Fruit fly (Drosophila melanogaster) whole organism, embryonic: ENCODE measurements around the gene Shawn.

ENCODE experiments used
- Aef1 ChIP-seq: fragments of 200-800 bp; sonication (Bioruptor generic); IDR thresholded peaks from 3 replicates; pipeline ENCODE4 v1.3.6; 2022; ENCODE audit warnings: missing biosample characterization, missing genetic modification characterization
- Atf-2 ChIP-seq: fragments of 200-800 bp; sonication (Bioruptor generic); optimal IDR thresholded peaks from 2 replicates; lab custom pipeline; 2016; ENCODE audit warnings: missing biosample characterization, missing genetic modification characterization
- B-H1 ChIP-seq: fragments of 200-800 bp; sonication (Bioruptor generic); IDR thresholded peaks from 3 replicates; pipeline ENCODE4 v1.3.6; 2022; ENCODE audit warnings: missing biosample characterization, missing genetic modification characterization
- B-H2 ChIP-seq: fragments of 200-800 bp; sonication (Bioruptor generic); optimal IDR thresholded peaks from 2 replicates; lab custom pipeline; 2018; ENCODE audit warnings: missing biosample characterization, mild to moderate bottlenecking, missing genetic modification characterization
- Bgb ChIP-seq: fragments of 200-800 bp; sonication (Bioruptor generic); IDR thresholded peaks from 2 replicates; pipeline ENCODE4 v1.3.6; 2022; ENCODE audit warnings: missing biosample characterization, missing genetic modification characterization; ENCODE audit not compliant: partially characterized antibody
- BtbVII ChIP-seq: fragments of 200-800 bp; sonication (Bioruptor generic); optimal IDR thresholded peaks from 3 replicates; lab custom pipeline; 2017; ENCODE audit warnings: missing biosample characterization, mild to moderate bottlenecking, missing genetic modification characterization
- CG11247 ChIP-seq: fragments of 200-800 bp; sonication (Bioruptor generic); IDR thresholded peaks from 2 replicates; pipeline ENCODE4 v1.3.6; 2022; ENCODE audit warnings: missing biosample characterization, missing genetic modification characterization
- CG11456 ChIP-seq: fragments of 200-800 bp; sonication (Bioruptor generic); IDR thresholded peaks from 3 replicates; pipeline ENCODE4 v1.3.6; 2022; ENCODE audit warnings: missing biosample characterization, missing genetic modification characterization
- CG13296 ChIP-seq: fragments of 200-800 bp; sonication (Bioruptor generic); optimal IDR thresholded peaks from 3 replicates; lab custom pipeline; 2018; ENCODE audit warnings: missing biosample characterization, mild to moderate bottlenecking, missing genetic modification characterization
- CG13624 ChIP-seq: fragments of 200-800 bp; sonication (Bioruptor generic); optimal IDR thresholded peaks from 2 replicates; lab custom pipeline; 2016; ENCODE audit warnings: missing biosample characterization, missing genetic modification characterization
- CG16779 ChIP-seq: fragments of 200-800 bp; sonication (Bioruptor generic); IDR thresholded peaks from 2 replicates; pipeline ENCODE4 v1.3.6; 2022; ENCODE audit warnings: missing biosample characterization, missing genetic modification characterization
- CG17361 ChIP-seq: fragments of 200-800 bp; sonication (Bioruptor generic); IDR thresholded peaks from 3 replicates; pipeline ENCODE4 v1.3.6; 2022; ENCODE audit warnings: missing biosample characterization, missing genetic modification characterization
- CG18011 ChIP-seq: fragments of 200-800 bp; sonication (Bioruptor generic); optimal IDR thresholded peaks from 2 replicates; lab custom pipeline; 2017; ENCODE audit warnings: missing biosample characterization, missing genetic modification characterization, mild to moderate bottlenecking, moderate library complexity, missing genotype
- CG33213 ChIP-seq: fragments of 200-800 bp; sonication (Bioruptor generic); optimal IDR thresholded peaks from 3 replicates; lab custom pipeline; 2016; ENCODE audit warnings: missing biosample characterization, missing genetic modification characterization
- CG33557 ChIP-seq: fragments of 200-800 bp; sonication (Bioruptor generic); optimal IDR thresholded peaks from 2 replicates; lab custom pipeline; 2019; ENCODE audit warnings: missing biosample characterization, mild to moderate bottlenecking, missing genetic modification characterization, moderate library complexity
- CG42726 ChIP-seq: fragments of 200-800 bp; sonication (Bioruptor generic); IDR thresholded peaks from 2 replicates; pipeline ENCODE4 v1.3.6; 2022; ENCODE audit warnings: missing biosample characterization, missing genetic modification characterization; ENCODE audit not compliant: partially characterized antibody
- CG7839 ChIP-seq: fragments of 200-800 bp; sonication (Bioruptor generic); optimal IDR thresholded peaks from 3 replicates; lab custom pipeline; 2018; ENCODE audit warnings: missing biosample characterization, mild to moderate bottlenecking, missing genetic modification characterization, moderate library complexity
- CG8478 ChIP-seq: fragments of >200 bp; optimal IDR thresholded peaks from 2 replicates; lab custom pipeline; 2018
- Dip2 ChIP-seq: fragments of 200-800 bp; sonication (Bioruptor generic); IDR thresholded peaks from 2 replicates; pipeline ENCODE4 v1.3.6; 2022; ENCODE audit warnings: missing biosample characterization, missing genetic modification characterization
- Dp ChIP-seq: fragments of 200-800 bp; sonication (Bioruptor generic); optimal IDR thresholded peaks from 2 replicates; lab custom pipeline; 2018; ENCODE audit warnings: missing biosample characterization, mild to moderate bottlenecking, missing genetic modification characterization, moderate library complexity
- E2f1 ChIP-seq: fragments of 200-800 bp; sonication (Bioruptor generic); IDR thresholded peaks from 2 replicates; pipeline ENCODE4 v1.3.6; 2022; ENCODE audit warnings: missing biosample characterization, missing genetic modification characterization
- HHEX ChIP-seq: fragments of 200-800 bp; sonication (Bioruptor generic); optimal IDR thresholded peaks from 3 replicates; lab custom pipeline; 2017; ENCODE audit warnings: missing biosample characterization, mild to moderate bottlenecking, missing genetic modification characterization, missing genetic modification reagents
- Hey ChIP-seq: fragments of 200-800 bp; sonication (Bioruptor generic); optimal IDR thresholded peaks from 3 replicates; lab custom pipeline; 2018; ENCODE audit warnings: missing biosample characterization, mild to moderate bottlenecking, missing genetic modification characterization
- MESR4 ChIP-seq: fragments of 200-800 bp; sonication (Bioruptor generic); optimal IDR thresholded peaks from 2 replicates; lab custom pipeline; 2018; ENCODE audit warnings: missing biosample characterization, mild to moderate bottlenecking, missing genetic modification characterization, moderate library complexity
- Mad ChIP-seq: fragments of 200-800 bp; sonication (Bioruptor generic); optimal IDR thresholded peaks from 2 replicates; lab custom pipeline; 2016; ENCODE audit warnings: missing biosample characterization, missing genetic modification characterization
- Scr ChIP-seq: fragments of 200-800 bp; sonication (Bioruptor generic); IDR thresholded peaks from 2 replicates; pipeline ENCODE4 v1.3.6; 2022; ENCODE audit warnings: missing biosample characterization, missing genetic modification characterization; ENCODE audit not compliant: partially characterized antibody
- Sry-β ChIP-seq: fragments of 200-800 bp; sonication (Bioruptor generic); optimal IDR thresholded peaks from 2 replicates; lab custom pipeline; 2018; ENCODE audit warnings: missing biosample characterization, mild to moderate bottlenecking, missing genetic modification characterization, moderate library complexity
- Ssrp ChIP-seq: fragments of 200-800 bp; sonication (Bioruptor generic); optimal IDR thresholded peaks from 2 replicates; lab custom pipeline; 2018; ENCODE audit warnings: missing biosample characterization, mild to moderate bottlenecking, missing genetic modification characterization, moderate library complexity
- Trl ChIP-seq, 3 experiments: fragments of >200 bp in 2 of 3; fragments of 200-800 bp in 1 of 3; sonication (Bioruptor generic) in 1 of 3; optimal IDR thresholded peaks; 2 replicates in 1 of 3; 3 replicates in 2 of 3; lab custom pipeline; 2016 to 2017; ENCODE audit warnings: missing biosample characterization in 1 of 3, missing genetic modification characterization in 1 of 3
- Xbp1 ChIP-seq: fragments of 200-800 bp; sonication (Bioruptor generic); optimal IDR thresholded peaks from 3 replicates; lab custom pipeline; 2016; ENCODE audit warnings: missing biosample characterization, mild to moderate bottlenecking, missing genetic modification characterization
- ac ChIP-seq: fragments of 200-800 bp; sonication (Bioruptor generic); optimal IDR thresholded peaks from 3 replicates; lab custom pipeline; 2017; ENCODE audit warnings: missing biosample characterization, mild to moderate bottlenecking, missing genetic modification characterization
- al ChIP-seq: fragments of 200-800 bp; sonication (Bioruptor generic); IDR thresholded peaks from 2 replicates; pipeline ENCODE4 v1.3.6; 2022; ENCODE audit warnings: missing biosample characterization, missing genetic modification characterization
- bbx ChIP-seq: fragments of 200-800 bp; sonication (Bioruptor generic); IDR thresholded peaks from 2 replicates; pipeline ENCODE4 v1.3.6; 2022; ENCODE audit warnings: missing biosample characterization, missing genetic modification characterization; ENCODE audit not compliant: partially characterized antibody
- btn ChIP-seq: fragments of 200-800 bp; sonication (Bioruptor generic); optimal IDR thresholded peaks from 2 replicates; lab custom pipeline; 2016; ENCODE audit warnings: missing biosample characterization, missing genetic modification characterization
- ci ChIP-seq: fragments of 200-800 bp; sonication (Bioruptor generic); IDR thresholded peaks from 3 replicates; pipeline ENCODE4 v1.3.6; 2022; ENCODE audit warnings: missing biosample characterization, missing genetic modification characterization
- crc ChIP-seq: fragments of 200-800 bp; sonication (Bioruptor generic); optimal IDR thresholded peaks from 2 replicates; lab custom pipeline; 2016; ENCODE audit warnings: missing biosample characterization, missing genetic modification characterization
- ems ChIP-seq: fragments of 200-800 bp; sonication (Bioruptor generic); optimal IDR thresholded peaks from 3 replicates; lab custom pipeline; 2016; ENCODE audit warnings: missing biosample characterization, missing genetic modification characterization
- gsb ChIP-seq: fragments of 200-800 bp; sonication (Bioruptor generic); IDR thresholded peaks from 2 replicates; pipeline ENCODE4 v1.3.6; 2022; ENCODE audit warnings: missing biosample characterization, missing genetic modification characterization
- h ChIP-seq: fragments of >200 bp; optimal IDR thresholded peaks from 2 replicates; lab custom pipeline; 2017
- nau ChIP-seq: fragments of 200-800 bp; sonication (Bioruptor generic); optimal IDR thresholded peaks from 3 replicates; lab custom pipeline; 2017; ENCODE audit warnings: missing biosample characterization, mild to moderate bottlenecking, missing genetic modification characterization, missing genetic modification reagents
- nerfin-2 ChIP-seq: fragments of 200-800 bp; sonication (Bioruptor generic); IDR thresholded peaks from 2 replicates; pipeline ENCODE4 v1.3.6; 2022; ENCODE audit warnings: missing biosample characterization, missing genetic modification characterization; ENCODE audit not compliant: partially characterized antibody
- pros ChIP-seq: fragments of 200-800 bp; sonication (Bioruptor generic); optimal IDR thresholded peaks from 3 replicates; lab custom pipeline; 2019; ENCODE audit warnings: missing biosample characterization, mild to moderate bottlenecking, missing genetic modification characterization, moderate library complexity
- twi ChIP-seq: fragments of 200-800 bp; optimal IDR thresholded peaks from 2 replicates; lab custom pipeline; 2019; ENCODE audit warnings: missing biosample characterization, mild to moderate bottlenecking, missing genetic modification characterization, moderate library complexity
- yki ChIP-seq: fragments of >200 bp; optimal IDR thresholded peaks from 3 replicates; lab custom pipeline; 2018

Gene Shawn

dm6 chrX:19662583-19663195 lies 51.4 kb downstream of the Shawn start (continued):
- TF ChIP-seq twi (tag; lab: Kevin White, UChicago) = no peak
- TF ChIP-seq pros (GFP tag; lab: Kevin White, UChicago) = no peak
- TF ChIP-seq Atf-2 (GFP tag; lab: Kevin White, UChicago) = no peak
- TF ChIP-seq CG42726 = no peak
- TF ChIP-seq Hey (tag; lab: Kevin White, UChicago) = no peak
- no peak for TF ChIP-seq Xbp1
- no peak for TF ChIP-seq CG17361 (GFP tag; lab: Robert Waterston, UW)
- TF ChIP-seq al (GFP tag; lab: Robert Waterston, UW) = no peak
- TF ChIP-seq ems (GFP tag; lab: Kevin White, UChicago) = no peak
- no peak for TF ChIP-seq CG33213 (GFP tag; lab: Kevin White, UChicago)
- TF ChIP-seq CG33557 (GFP tag; lab: Kevin White, UChicago) = no peak
- TF ChIP-seq Dip2 (GFP tag; lab: Robert Waterston, UW) = no peak
- no peak for TF ChIP-seq yki (lab: Kevin White, UChicago)
- no peak for TF ChIP-seq CG11247
- TF ChIP-seq h = no peak
- TF ChIP-seq B-H1 (GFP tag; lab: Robert Waterston, UW) = no peak
- TF ChIP-seq CG13624 (GFP tag; lab: Kevin White, UChicago) = peak; percentile 18
- TF ChIP-seq Trl (optimal IDR thresholded peaks at IDR 0.05; lab: Kevin White, UChicago) = peak; percentile 74 to 83
- TF ChIP-seq Trl (GFP tag; optimal IDR thresholded peaks at IDR 0.05; lab: Kevin White, UChicago) = no peak
- TF ChIP-seq btn = no peak
- peak; percentile 37 for TF ChIP-seq bbx (GFP tag; lab: Robert Waterston, UW)
- no peak for TF ChIP-seq CG7839 (tag; lab: Kevin White, UChicago)
- no peak for TF ChIP-seq E2f1 (GFP tag; lab: Robert Waterston, UW)
- TF ChIP-seq ci (GFP tag; lab: Robert Waterston, UW) = peak; percentile 58; the same call in 2 of the 3 replicates
- no peak for TF ChIP-seq CG11456 (GFP tag; lab: Robert Waterston, UW)
- TF ChIP-seq B-H2 (GFP tag; lab: Kevin White, UChicago) = no peak
- no peak for TF ChIP-seq Scr (GFP tag; lab: Robert Waterston, UW)
- no peak for TF ChIP-seq nau
- TF ChIP-seq BtbVII (GFP tag; lab: Kevin White, UChicago) = no peak
- TF ChIP-seq crc (GFP tag; lab: Kevin White, UChicago) = no peak
- no peak for TF ChIP-seq ac (GFP tag; lab: Kevin White, UChicago)
- no peak for TF ChIP-seq Sry-β (GFP tag; lab: Kevin White, UChicago)
- TF ChIP-seq nerfin-2 (GFP tag; lab: Robert Waterston, UW) = no peak
- no peak for TF ChIP-seq CG18011 (GFP tag; lab: Kevin White, UChicago)
- TF ChIP-seq Bgb (GFP tag; lab: Robert Waterston, UW) = peak; percentile 32; the same call in 1 of the 2 replicates
- TF ChIP-seq Mad (GFP tag; lab: Kevin White, UChicago) = no peak
- no peak for TF ChIP-seq Dp (GFP tag; lab: Kevin White, UChicago)
- TF ChIP-seq HHEX (GFP tag; lab: Kevin White, UChicago) = no peak
- TF ChIP-seq CG13296 (GFP tag; lab: Kevin White, UChicago) = no peak
- TF ChIP-seq Ssrp (tag; lab: Kevin White, UChicago) = no peak
- no peak for TF ChIP-seq MESR4 (GFP tag; lab: Kevin White, UChicago)
- peak; percentile 26 for TF ChIP-seq CG8478
- TF ChIP-seq CG16779 (GFP tag; lab: Robert Waterston, UW) = no peak
- TF ChIP-seq gsb = no peak
- TF ChIP-seq Aef1 (GFP tag; lab: Robert Waterston, UW) = no peak
